Worm (Caenorhabditis elegans) whole organism, midembryonic: ENCODE data around the gene cpt-6.

ENCODE experiments used
- T22C8.4 ChIP-seq: fragments of 200-800 bp; sonication (Bioruptor generic); IDR thresholded peaks from 2 replicates; pipeline ENCODE4 v1.3.6; 2022; ENCODE audit warnings: missing genetic modification characterization, missing compliant biosample characterization
- cog-1 ChIP-seq: sonication (generic microtip); optimal IDR thresholded peaks from 2 replicates; lab custom pipeline; 2016; ENCODE audit warnings: missing genetic modification characterization, missing compliant biosample characterization
- flt-1 ChIP-seq: fragments of 200-800 bp; sonication (Bioruptor generic); IDR thresholded peaks from 2 replicates; pipeline ENCODE4 v1.3.6; 2022; ENCODE audit warnings: missing genetic modification characterization, missing compliant biosample characterization
- klf-2 ChIP-seq: fragments of 200-800 bp; sonication (Bioruptor generic); conservative IDR thresholded peaks from 2 replicates; pipeline ENCODE4 v1.3.6; 2022; ENCODE audit warnings: missing genetic modification reagents, missing genetic modification characterization, missing compliant biosample characterization
- med-1 ChIP-seq: sonication (generic microtip); optimal IDR thresholded peaks from 2 replicates; lab custom pipeline; 2017; ENCODE audit warnings: missing genetic modification characterization, mild to moderate bottlenecking, missing compliant biosample characterization, antibody characterized with exemption, missing genetic modification reagents; ENCODE audit not compliant: insufficient read depth
- ref-1 ChIP-seq: fragments of 200-800 bp; sonication (Bioruptor generic); conservative IDR thresholded peaks from 2 replicates; pipeline ENCODE4 v1.3.6; 2022; ENCODE audit warnings: missing genetic modification reagents, missing genetic modification characterization, missing compliant biosample characterization
- tab-1 ChIP-seq: fragments of 200-800 bp; sonication (Bioruptor generic); IDR thresholded peaks from 2 replicates; pipeline ENCODE4 v1.3.6; 2022; ENCODE audit warnings: missing genetic modification characterization, missing compliant biosample characterization
- ztf-23 ChIP-seq: fragments of 200-800 bp; sonication (Bioruptor generic); IDR thresholded peaks from 2 replicates; pipeline ENCODE4 v1.3.6; 2022; ENCODE audit warnings: missing genetic modification reagents, missing genetic modification characterization, missing compliant biosample characterization
- ztf-29 ChIP-seq: fragments of 200-800 bp; sonication (Bioruptor generic); IDR thresholded peaks from 2 replicates; pipeline ENCODE4 v1.3.6; 2022; ENCODE audit warnings: missing genetic modification reagents, missing genetic modification characterization, missing compliant biosample characterization

Gene cpt-6

DNA sequence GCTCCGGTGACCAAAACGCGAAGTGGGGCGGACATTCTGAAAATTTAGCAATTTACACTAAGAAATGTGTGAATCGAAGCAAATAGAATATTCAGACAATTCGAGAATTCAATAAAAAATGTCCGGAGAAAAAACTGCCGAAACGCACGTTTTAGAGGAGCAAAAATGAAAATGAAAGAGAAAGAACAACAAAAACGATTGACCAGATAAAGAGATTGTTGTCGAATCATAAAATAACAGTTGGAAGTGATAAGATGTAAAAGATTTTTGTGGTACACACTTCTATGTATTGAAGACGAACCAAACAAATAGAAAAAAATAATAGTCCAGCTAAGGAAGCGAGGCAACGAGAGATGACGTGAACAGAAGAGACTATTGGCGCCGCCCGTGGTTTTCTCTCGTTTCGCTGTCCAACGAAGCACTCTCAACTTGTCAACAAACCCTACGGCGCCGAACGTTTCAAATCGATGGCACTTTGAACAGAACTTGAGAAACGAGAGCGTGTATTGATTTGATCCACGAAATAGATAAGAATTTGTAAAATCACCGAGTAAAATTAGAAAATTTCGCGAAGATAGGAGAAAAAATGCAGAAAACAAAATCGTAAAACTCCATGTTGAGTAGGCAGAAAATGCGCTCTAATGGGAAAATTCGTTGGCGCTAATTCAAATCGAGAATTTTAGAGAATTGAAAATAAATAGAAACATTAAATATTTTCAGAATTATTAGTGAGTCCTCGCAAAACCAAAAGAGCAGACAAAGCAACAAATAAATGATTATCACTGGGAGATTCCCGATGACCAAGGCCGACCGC, 23.0 kb upstream of the cpt-6 start, which contains the start of gene mdh-1:
Gene mdh-1, minus strand, starts transcription at position 36 of the 814 bp plus-strand sequence.
- no peak for TF ChIP-seq med-1 (GFP tag; lab: Kevin White, UChicago)
- TF ChIP-seq flt-1, result no peak
- no peak for TF ChIP-seq tab-1 (GFP tag; lab: Robert Waterston, UW)
- no peak for TF ChIP-seq ztf-29 (GFP tag; lab: Robert Waterston, UW)
- TF ChIP-seq klf-2 (GFP tag; lab: Robert Waterston, UW), result no peak
- no peak for TF ChIP-seq ref-1
- TF ChIP-seq T22C8.4, result no peak
- no peak for TF ChIP-seq ztf-23 (GFP tag; lab: Robert Waterston, UW)
- TF ChIP-seq cog-1 (tag; lab: Kevin White, UChicago), result no peak

DNA sequence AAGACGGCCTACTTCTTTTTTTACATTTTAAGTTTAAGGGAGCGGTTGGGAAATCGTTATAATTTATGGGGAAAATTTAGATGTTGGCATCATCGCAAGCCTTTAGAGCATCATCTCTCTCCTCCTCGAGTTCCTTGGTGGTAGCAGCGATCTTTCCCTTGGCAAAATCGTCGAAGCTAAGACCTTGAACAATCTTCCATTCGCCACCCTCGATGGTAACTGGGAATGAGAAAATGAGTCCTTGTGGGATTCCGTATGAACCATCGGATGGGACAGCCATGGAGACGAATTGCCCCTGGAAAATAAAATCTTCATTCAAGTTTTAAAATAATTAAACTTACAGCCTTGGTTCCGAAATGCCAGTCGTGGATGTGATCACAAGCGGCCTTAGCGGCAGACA, 21.6 kb upstream of the cpt-6 start:
- no peak for TF ChIP-seq cog-1 (tag; lab: Kevin White, UChicago)

DNA sequence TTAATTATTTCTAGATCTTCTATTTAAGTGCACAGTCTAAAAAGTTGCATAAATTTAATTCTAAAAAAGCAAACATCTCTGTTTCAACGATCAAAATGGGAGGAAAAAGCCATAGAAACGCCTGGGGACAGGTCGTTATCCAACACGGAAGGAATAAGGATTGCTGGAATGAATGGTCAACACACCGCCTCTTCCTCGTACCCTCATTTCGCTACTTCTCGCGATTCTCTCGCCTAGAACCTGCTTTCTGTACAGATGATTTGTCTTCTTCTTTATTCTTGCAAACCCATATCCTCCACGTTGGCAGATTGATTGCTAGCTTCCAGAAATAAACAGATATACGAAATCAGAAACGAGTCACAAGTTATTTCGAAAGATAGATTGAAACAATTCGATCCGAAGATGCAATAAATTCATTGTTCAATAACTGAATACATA, 21.2 kb upstream of the cpt-6 start, which contains the start of gene dpy-11:
Gene dpy-11, minus strand, starts transcription at position 354 of the 438 bp plus-strand sequence.
- TF ChIP-seq cog-1 (tag; lab: Kevin White, UChicago) (no peak), ref-1 (no peak), T22C8.4 (no peak), tab-1 (GFP tag; lab: Robert Waterston, UW) (no peak), ztf-23 (GFP tag; lab: Robert Waterston, UW) (no peak), med-1 (GFP tag; lab: Kevin White, UChicago) (no peak), klf-2 (GFP tag; lab: Robert Waterston, UW) (no peak), ztf-29 (GFP tag; lab: Robert Waterston, UW) (no peak), flt-1 (no peak)

DNA sequence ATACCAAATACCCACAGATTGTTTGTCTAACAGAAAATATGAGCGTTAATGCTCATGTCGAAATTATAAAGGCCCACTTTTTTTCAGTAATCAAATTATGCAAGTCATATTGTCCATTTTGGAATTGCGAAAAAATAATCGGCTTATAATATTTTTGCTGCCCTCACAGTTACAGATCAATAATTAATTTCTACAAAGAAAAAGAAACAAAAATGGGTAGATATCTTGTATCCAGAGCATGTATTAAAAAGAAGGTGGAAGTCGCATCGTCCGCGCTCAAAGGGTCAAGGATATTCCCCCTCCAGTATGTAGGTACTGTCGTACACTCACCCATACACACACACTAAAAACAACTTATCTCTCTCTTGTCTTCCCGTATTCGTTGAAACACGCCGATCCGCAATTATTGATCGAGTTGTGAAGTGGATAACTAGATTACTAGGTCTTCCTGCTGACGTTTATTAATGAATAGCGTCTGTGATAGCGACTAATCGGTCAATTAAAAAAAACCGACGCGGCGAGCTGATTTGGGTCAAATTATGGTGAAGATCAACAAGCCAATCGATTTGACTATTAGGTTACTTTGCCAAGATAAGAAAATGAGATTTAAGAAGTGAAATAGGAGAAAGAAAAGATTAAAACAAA, 20.2 kb upstream of the cpt-6 start:
- TF ChIP-seq ztf-23 (GFP tag; lab: Robert Waterston, UW) (no peak), T22C8.4 (0 out of 2 replicates have a peak, but pooled peaks have one; percentile 18)

DNA sequence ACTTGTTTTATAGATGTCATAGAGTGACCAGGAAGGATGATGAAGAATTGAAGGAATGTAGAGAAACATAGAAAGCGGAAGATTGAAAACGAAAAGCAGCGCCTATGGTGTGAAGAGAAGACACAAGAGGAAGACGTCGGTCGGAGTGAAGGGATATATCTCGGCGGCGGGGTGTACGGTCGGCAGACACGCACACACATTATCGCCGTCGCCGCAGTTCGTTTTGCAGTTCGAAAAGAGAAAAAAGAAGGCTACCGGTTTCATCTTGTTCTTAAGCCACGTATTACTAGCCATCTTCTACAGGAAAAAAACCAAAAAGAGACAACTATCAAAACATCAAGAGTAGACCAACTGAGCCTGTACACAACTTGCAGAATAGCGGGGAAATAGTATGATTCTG, 19.6 kb upstream of the cpt-6 start:
- TF ChIP-seq ztf-29 (GFP tag; lab: Robert Waterston, UW), result no peak
- TF ChIP-seq ztf-23 (GFP tag; lab: Robert Waterston, UW), result no peak
- TF ChIP-seq flt-1, result no peak
- TF ChIP-seq T22C8.4, result no peak
- TF ChIP-seq cog-1 (tag; lab: Kevin White, UChicago), result no peak
- no peak for TF ChIP-seq ref-1
- no peak for TF ChIP-seq klf-2 (GFP tag; lab: Robert Waterston, UW)
- TF ChIP-seq med-1 (GFP tag; lab: Kevin White, UChicago), result no peak
- TF ChIP-seq tab-1 (GFP tag; lab: Robert Waterston, UW), result no peak

DNA sequence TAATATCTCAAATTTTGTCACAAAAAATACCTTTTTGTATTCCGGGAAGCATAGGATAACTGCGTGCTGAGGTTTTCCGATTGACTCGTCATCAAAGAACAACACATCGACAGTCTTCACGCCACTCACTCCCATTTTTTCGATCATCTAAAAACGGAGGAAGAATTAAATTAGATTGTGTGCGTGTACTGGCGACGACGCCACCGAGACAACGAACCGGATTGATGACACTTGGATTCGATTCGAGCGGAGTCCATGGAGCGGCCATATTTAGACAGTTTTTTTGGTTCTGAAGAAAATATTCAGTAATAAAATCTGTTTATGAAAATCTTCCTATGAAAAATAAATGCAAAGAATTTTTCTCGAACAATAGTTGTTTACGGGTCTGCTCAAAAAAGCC, 17.4 kb upstream of the cpt-6 start, which contains the start of gene ubh-1:
Gene ubh-1, minus strand, starts transcription at position 289 of the 400 bp plus-strand sequence.
- TF ChIP-seq med-1 (GFP tag; lab: Kevin White, UChicago) (no peak), tab-1 (GFP tag; lab: Robert Waterston, UW) (no peak), ztf-23 (GFP tag; lab: Robert Waterston, UW) (no peak), klf-2 (GFP tag; lab: Robert Waterston, UW) (no peak), ztf-29 (GFP tag; lab: Robert Waterston, UW) (no peak), flt-1 (no peak), T22C8.4 (no peak)

DNA sequence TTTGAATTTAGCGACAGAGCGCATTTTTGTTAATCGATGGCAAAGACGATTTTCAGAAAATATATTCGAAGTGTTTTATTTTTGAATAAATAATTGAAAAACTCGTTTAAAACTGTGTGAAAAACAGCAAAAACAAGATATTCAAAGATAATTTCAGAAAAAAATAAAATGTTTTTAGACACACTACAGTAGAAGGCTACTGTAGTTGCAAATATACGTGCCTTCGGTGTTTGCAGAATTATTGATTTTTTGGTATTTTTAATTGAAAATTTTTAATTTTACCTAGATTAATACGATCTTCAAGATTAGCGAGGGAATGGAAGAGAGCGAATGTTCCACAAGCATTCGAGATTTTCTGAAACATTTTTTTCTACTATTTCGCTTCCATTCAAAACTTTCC, 16.9 kb upstream of the cpt-6 start:
- TF ChIP-seq flt-1 (no peak), tab-1 (GFP tag; lab: Robert Waterston, UW) (no peak), ztf-23 (GFP tag; lab: Robert Waterston, UW) (no peak), med-1 (GFP tag; lab: Kevin White, UChicago) (no peak), ztf-29 (GFP tag; lab: Robert Waterston, UW) (no peak), ref-1 (no peak), cog-1 (tag; lab: Kevin White, UChicago) (no peak), klf-2 (GFP tag; lab: Robert Waterston, UW) (no peak)

DNA sequence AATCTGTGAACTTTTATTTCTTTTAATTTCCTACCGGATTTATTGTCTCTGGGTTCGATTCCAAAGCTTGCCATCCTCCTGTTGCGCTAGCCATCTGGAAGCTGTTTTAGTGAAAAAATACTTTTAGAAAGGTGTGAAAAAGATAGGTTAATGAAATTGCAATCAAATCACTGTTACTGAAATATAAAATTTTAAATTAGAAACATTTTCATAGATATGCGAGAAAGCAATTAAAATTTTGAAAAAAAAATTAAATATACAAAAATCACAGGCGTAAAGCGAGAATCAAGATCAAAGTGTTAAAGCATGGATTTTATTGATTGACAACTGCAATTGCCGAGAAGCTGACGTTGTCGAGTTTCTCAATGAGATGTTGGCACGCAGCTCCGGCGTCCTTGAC, 16.0 kb upstream of the cpt-6 start, which contains the start of gene ubh-2:
Gene ubh-2, minus strand, starts transcription at position 101 of the 400 bp plus-strand sequence.
- TF ChIP-seq tab-1 (GFP tag; lab: Robert Waterston, UW) (no peak), med-1 (GFP tag; lab: Kevin White, UChicago) (no peak), ztf-23 (GFP tag; lab: Robert Waterston, UW) (no peak), flt-1 (no peak), ref-1 (no peak), T22C8.4 (no peak), ztf-29 (GFP tag; lab: Robert Waterston, UW) (no peak), cog-1 (tag; lab: Kevin White, UChicago) (no peak), klf-2 (GFP tag; lab: Robert Waterston, UW) (no peak)

DNA sequence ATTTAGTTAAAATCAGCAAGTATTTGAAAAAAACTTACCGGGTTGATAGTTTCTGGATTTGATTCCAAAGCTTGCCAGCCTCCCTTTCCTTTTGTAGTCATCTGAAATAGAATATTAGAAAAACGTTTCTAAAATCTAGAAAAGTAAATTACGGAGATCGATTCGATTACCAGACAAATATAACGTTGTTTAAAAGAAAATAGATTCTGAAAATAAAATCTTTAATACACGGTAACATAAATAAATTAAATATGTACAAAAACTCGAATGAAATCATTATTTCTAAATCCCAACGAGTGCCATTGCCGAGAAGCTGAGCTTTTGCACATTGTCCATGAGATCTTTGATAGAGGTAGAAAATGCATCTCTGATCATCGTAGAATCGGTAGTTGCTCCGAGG, 15.0 kb upstream of the cpt-6 start, which contains the start of gene ubh-3:
Gene ubh-3, minus strand, starts transcription at position 101 of the 400 bp plus-strand sequence.
- TF ChIP-seq med-1 (GFP tag; lab: Kevin White, UChicago), result no peak
